Fruit fly (Drosophila melanogaster) whole organism, embryonic: ENCODE data around the gene CG10300.

ENCODE experiments used
- C15 ChIP-seq: fragments of 200-800 bp; sonication (Bioruptor generic); IDR thresholded peaks from 3 replicates; pipeline ENCODE4 v1.3.6; 2022; ENCODE audit warnings: missing biosample characterization, missing genetic modification characterization
- CG12104 ChIP-seq: fragments of 200-800 bp; sonication (Bioruptor generic); optimal IDR thresholded peaks from 3 replicates; lab custom pipeline; 2016; ENCODE audit warnings: missing biosample characterization, missing genetic modification characterization
- CG13296 ChIP-seq: fragments of 200-800 bp; sonication (Bioruptor generic); optimal IDR thresholded peaks from 3 replicates; lab custom pipeline; 2018; ENCODE audit warnings: missing biosample characterization, mild to moderate bottlenecking, missing genetic modification characterization
- CG13424 ChIP-seq: fragments of 200-800 bp; sonication (Bioruptor generic); optimal IDR thresholded peaks from 2 replicates; lab custom pipeline; 2019; ENCODE audit warnings: missing biosample characterization, mild to moderate bottlenecking, missing genetic modification characterization, moderate library complexity
- CG15073 ChIP-seq: fragments of 200-800 bp; sonication (Bioruptor generic); optimal IDR thresholded peaks from 2 replicates; lab custom pipeline; 2016; ENCODE audit warnings: missing biosample characterization, missing genetic modification characterization
- CG16863 ChIP-seq: fragments of 200-800 bp; sonication (Bioruptor generic); optimal IDR thresholded peaks from 3 replicates; lab custom pipeline; 2016; ENCODE audit warnings: missing biosample characterization, missing genetic modification characterization
- CG2202 ChIP-seq: fragments of 200-800 bp; sonication (Bioruptor generic); optimal IDR thresholded peaks from 2 replicates; lab custom pipeline; 2018; ENCODE audit warnings: missing biosample characterization, mild to moderate bottlenecking, missing genetic modification characterization
- CG31441 ChIP-seq: fragments of 200-800 bp; sonication (Bioruptor generic); IDR thresholded peaks from 2 replicates; pipeline ENCODE4 v1.3.6; 2022; ENCODE audit warnings: missing biosample characterization, missing genetic modification characterization
- CG7839 ChIP-seq: fragments of 200-800 bp; sonication (Bioruptor generic); optimal IDR thresholded peaks from 3 replicates; lab custom pipeline; 2018; ENCODE audit warnings: missing biosample characterization, mild to moderate bottlenecking, missing genetic modification characterization, moderate library complexity
- CG7928 ChIP-seq: fragments of 200-800 bp; sonication (Bioruptor generic); optimal IDR thresholded peaks from 2 replicates; lab custom pipeline; 2017; ENCODE audit warnings: missing biosample characterization, mild to moderate bottlenecking, missing genetic modification characterization
- CG7963 ChIP-seq: fragments of 200-800 bp; sonication (Bioruptor generic); IDR thresholded peaks from 3 replicates; pipeline ENCODE4 v1.3.6; 2022; ENCODE audit warnings: missing biosample characterization, missing genetic modification characterization; ENCODE audit not compliant: partially characterized antibody
- CG9609 ChIP-seq: fragments of 200-800 bp; sonication (Bioruptor generic); optimal IDR thresholded peaks from 3 replicates; lab custom pipeline; 2016; ENCODE audit warnings: missing biosample characterization, missing genetic modification characterization
- CkIIα-i1 ChIP-seq: fragments of 200-800 bp; sonication (Bioruptor generic); IDR thresholded peaks from 2 replicates; pipeline ENCODE4 v1.3.6; 2022; ENCODE audit warnings: missing biosample characterization, missing genetic modification characterization
- Dip3 ChIP-seq: fragments of 200-800 bp; sonication (Bioruptor generic); optimal IDR thresholded peaks from 3 replicates; lab custom pipeline; 2016; ENCODE audit warnings: missing biosample characterization, missing genetic modification characterization
- Dll ChIP-seq: fragments of 200-800 bp; sonication (Bioruptor generic); IDR thresholded peaks from 4 replicates; pipeline ENCODE4 v1.3.6; 2022; ENCODE audit warnings: missing biosample characterization, missing genetic modification characterization; ENCODE audit not compliant: partially characterized antibody
- Drgx ChIP-seq: fragments of 200-800 bp; sonication (Bioruptor generic); IDR thresholded peaks from 2 replicates; pipeline ENCODE4 v1.3.6; 2022; ENCODE audit warnings: missing biosample characterization, missing genetic modification characterization
- E2f2 ChIP-seq: fragments of 200-800 bp; sonication (Bioruptor generic); IDR thresholded peaks from 2 replicates; pipeline ENCODE4 v1.3.6; 2022; ENCODE audit warnings: missing biosample characterization, missing genetic modification characterization
- ERR ChIP-seq: fragments of 200-800 bp; sonication (Bioruptor generic); optimal IDR thresholded peaks from 2 replicates; lab custom pipeline; 2016; ENCODE audit warnings: missing biosample characterization, missing genetic modification characterization
- Eip74EF ChIP-seq, 2 experiments: fragments of 200-800 bp in 1 of 2; fragments of >200 bp in 1 of 2; sonication (Bioruptor generic) in 1 of 2; optimal IDR thresholded peaks; 2 replicates each; lab custom pipeline; 2017 to 2019; ENCODE audit warnings: missing biosample characterization in 2 of 2, missing genetic modification characterization in 2 of 2, mild to moderate bottlenecking in 1 of 2, moderate library complexity in 1 of 2
- Ets65A ChIP-seq: fragments of 200-800 bp; sonication (Bioruptor generic); peaks from one replicate; lab custom pipeline; 2016; ENCODE audit warnings: missing biosample characterization, missing genetic modification characterization
- HmgZ ChIP-seq: fragments of 200-800 bp; sonication (Bioruptor generic); optimal IDR thresholded peaks from 2 replicates; lab custom pipeline; 2018; ENCODE audit warnings: missing biosample characterization, mild to moderate bottlenecking, missing genetic modification characterization
- Kr ChIP-seq: fragments of 200-800 bp; sonication (Bioruptor generic); optimal IDR thresholded peaks from 2 replicates; lab custom pipeline; 2017; ENCODE audit warnings: missing biosample characterization, mild to moderate bottlenecking, missing genetic modification characterization
- Mad ChIP-seq: fragments of 200-800 bp; sonication (Bioruptor generic); optimal IDR thresholded peaks from 2 replicates; lab custom pipeline; 2016; ENCODE audit warnings: missing biosample characterization, missing genetic modification characterization
- Med ChIP-seq: fragments of 200-800 bp; sonication (Bioruptor generic); peaks from one replicate; lab custom pipeline; 2016; ENCODE audit warnings: missing biosample characterization, missing genetic modification characterization, mild to moderate bottlenecking, inconsistent platforms, moderate library complexity
- Oaz ChIP-seq: fragments of 200-800 bp; sonication (Bioruptor generic); IDR thresholded peaks from 2 replicates; pipeline ENCODE4 v1.3.6; 2022; ENCODE audit warnings: missing biosample characterization, missing genetic modification characterization
- Rx ChIP-seq: fragments of 200-800 bp; sonication (Bioruptor generic); IDR thresholded peaks from 2 replicates; pipeline ENCODE4 v1.3.6; 2022; ENCODE audit warnings: missing biosample characterization, missing genetic modification characterization
- Stat92E ChIP-seq, 3 experiments: fragments of >200 bp in 2 of 3; fragments of 200-800 bp in 1 of 3; sonication (Bioruptor generic) in 1 of 3; optimal IDR thresholded peaks; 2 replicates each; lab custom pipeline; 2017 to 2019; ENCODE audit warnings: missing biosample characterization in 3 of 3, missing genetic modification characterization in 3 of 3, mild to moderate bottlenecking in 1 of 3, moderate library complexity in 1 of 3
- YL-1 ChIP-seq: fragments of 200-800 bp; sonication (Bioruptor generic); optimal IDR thresholded peaks from 3 replicates; lab custom pipeline; 2017; ENCODE audit warnings: missing biosample characterization, mild to moderate bottlenecking, missing genetic modification characterization
- aop ChIP-seq: fragments of 200-800 bp; sonication (Bioruptor generic); IDR thresholded peaks from 2 replicates; pipeline ENCODE4 v1.3.6; 2022; ENCODE audit warnings: missing biosample characterization, missing genetic modification characterization
- disco-r ChIP-seq: fragments of 200-800 bp; sonication (Bioruptor generic); optimal IDR thresholded peaks from 2 replicates; lab custom pipeline; 2016; ENCODE audit warnings: missing biosample characterization, missing genetic modification characterization
- dmrt11E ChIP-seq: fragments of 200-800 bp; sonication (Bioruptor generic); optimal IDR thresholded peaks from 3 replicates; lab custom pipeline; 2018; ENCODE audit warnings: missing biosample characterization, mild to moderate bottlenecking, missing genetic modification characterization, moderate library complexity
- en ChIP-seq: fragments of 200-800 bp; sonication (Bioruptor generic); optimal IDR thresholded peaks from 2 replicates; lab custom pipeline; 2016; ENCODE audit warnings: missing biosample characterization, missing genetic modification characterization
- exex ChIP-seq: fragments of 200-800 bp; sonication (Bioruptor generic); optimal IDR thresholded peaks from 4 replicates; lab custom pipeline; 2018; ENCODE audit warnings: missing biosample characterization, mild to moderate bottlenecking, missing genetic modification characterization, moderate library complexity
- hbn ChIP-seq: fragments of 200-800 bp; sonication (Bioruptor generic); IDR thresholded peaks from 2 replicates; pipeline ENCODE4 v1.3.6; 2022; ENCODE audit warnings: missing biosample characterization, missing genetic modification characterization; ENCODE audit not compliant: partially characterized antibody
- kah ChIP-seq: fragments of 200-800 bp; sonication (Bioruptor generic); optimal IDR thresholded peaks from 2 replicates; lab custom pipeline; 2018; ENCODE audit warnings: missing biosample characterization, mild to moderate bottlenecking, missing genetic modification characterization
- klu ChIP-seq: fragments of 200-800 bp; sonication (Bioruptor generic); IDR thresholded peaks from 2 replicates; pipeline ENCODE4 v1.3.6; 2022; ENCODE audit warnings: missing biosample characterization, missing genetic modification characterization
- kni ChIP-seq: fragments of 200-800 bp; sonication (Bioruptor generic); optimal IDR thresholded peaks from 3 replicates; lab custom pipeline; 2017; ENCODE audit warnings: mild to moderate bottlenecking, missing biosample characterization, missing genetic modification reagents, missing genetic modification characterization
- mld ChIP-seq: fragments of 200-800 bp; sonication (Bioruptor generic); IDR thresholded peaks from 3 replicates; pipeline ENCODE4 v1.3.6; 2022; ENCODE audit warnings: missing biosample characterization, missing genetic modification characterization; ENCODE audit not compliant: partially characterized antibody
- salm ChIP-seq: fragments of 200-800 bp; sonication (Bioruptor generic); optimal IDR thresholded peaks from 2 replicates; lab custom pipeline; 2018; ENCODE audit warnings: missing biosample characterization, mild to moderate bottlenecking, missing genetic modification characterization
- seq ChIP-seq: fragments of 200-800 bp; sonication (Bioruptor generic); IDR thresholded peaks from 2 replicates; pipeline ENCODE4 v1.3.6; 2022; ENCODE audit warnings: missing biosample characterization, missing genetic modification characterization
- unc-4 ChIP-seq: fragments of 200-800 bp; sonication (Bioruptor generic); IDR thresholded peaks from 2 replicates; pipeline ENCODE4 v1.3.6; 2022; ENCODE audit warnings: missing biosample characterization, missing genetic modification characterization; ENCODE audit not compliant: partially characterized antibody
- unpg ChIP-seq: fragments of 200-800 bp; sonication (Bioruptor generic); optimal IDR thresholded peaks from 3 replicates; lab custom pipeline; 2018; ENCODE audit warnings: missing biosample characterization, mild to moderate bottlenecking, missing genetic modification characterization, moderate library complexity
- vvl ChIP-seq: fragments of 200-800 bp; sonication (Bioruptor generic); IDR thresholded peaks from 2 replicates; pipeline ENCODE4 v1.3.6; 2022; ENCODE audit warnings: missing biosample characterization, missing genetic modification characterization
- zen2 ChIP-seq: fragments of 200-800 bp; sonication (Bioruptor generic); IDR thresholded peaks from 3 replicates; pipeline ENCODE4 v1.3.6; 2022; ENCODE audit warnings: missing biosample characterization, missing genetic modification characterization; ENCODE audit not compliant: partially characterized antibody

Gene CG10300

DNA sequence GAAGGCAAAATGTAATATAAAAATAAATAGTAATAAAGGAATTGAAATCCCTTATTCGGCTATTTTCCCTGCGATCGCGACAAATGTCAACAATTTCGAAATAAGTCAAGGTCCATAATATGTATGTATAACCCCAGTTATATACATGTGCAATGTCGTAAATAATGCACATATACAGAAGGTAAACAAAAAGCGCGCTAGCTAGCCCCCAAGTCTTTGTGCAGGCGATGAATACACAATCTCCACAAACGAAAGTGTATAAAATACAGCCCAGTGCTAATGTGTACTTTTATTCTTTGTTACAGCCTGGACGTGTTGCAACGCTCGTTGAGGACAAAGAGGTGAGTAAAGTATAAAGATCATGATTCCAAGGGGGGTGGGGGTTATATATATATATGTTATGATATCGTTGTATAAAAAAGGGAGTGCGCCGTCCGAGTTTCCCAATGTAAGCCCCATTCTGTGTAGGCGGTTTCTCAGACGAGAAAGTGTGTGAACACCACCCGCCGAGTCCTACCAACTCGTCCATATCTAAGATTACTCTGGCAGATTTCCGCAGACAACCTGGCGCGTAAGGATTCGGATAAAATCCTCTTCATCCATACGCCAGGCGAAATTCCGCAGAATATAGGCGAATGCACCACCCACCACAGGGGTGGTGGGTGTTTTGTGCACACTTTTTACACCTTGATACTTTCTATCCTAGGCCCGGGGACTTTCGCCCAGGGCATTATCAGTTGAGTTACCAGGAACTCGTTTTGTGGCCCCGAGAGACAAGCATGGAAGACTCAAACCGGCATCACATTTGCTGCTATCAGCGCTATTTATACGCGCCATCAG is 18.5 kb downstream of the CG10300 start (continued):
- TF ChIP-seq unc-4 (GFP tag; lab: Robert Waterston, UW) (0 out of 2 replicates have a peak, but pooled peaks have one; percentile 41), mld (GFP tag; lab: Robert Waterston, UW) (peak; percentile 44), Stat92E (GFP tag; optimal IDR thresholded peaks at IDR 0.05; lab: Kevin White, UChicago) (peak in 2 of 3 experiments; percentile 65 to 92), CG7963 (GFP tag; lab: Robert Waterston, UW) (peak; percentile 58; the same call in 2 of the 3 replicates), Mad (GFP tag; lab: Kevin White, UChicago) (no peak), Oaz (GFP tag; lab: Robert Waterston, UW) (no peak), kni (GFP tag; lab: Kevin White, UChicago) (peak; percentile 65)
- TF ChIP-seq, all 482 proteins: peak for 125

DNA sequence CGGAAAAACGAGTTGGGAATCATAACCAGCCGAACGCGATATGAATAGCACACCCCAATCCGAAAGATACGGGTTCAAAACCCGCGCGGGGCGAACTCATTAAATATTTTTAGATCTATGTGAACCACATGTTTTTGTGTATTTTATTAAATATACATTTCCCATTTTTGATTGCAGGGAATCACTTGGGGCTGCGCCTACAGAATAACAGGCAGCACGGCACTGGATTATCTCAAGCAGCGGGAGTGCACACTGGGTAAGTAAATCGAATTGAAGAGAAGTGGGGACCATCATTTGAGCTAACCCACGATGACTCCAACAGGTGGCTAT is 19.1 kb downstream of the CG10300 start:
- TF ChIP-seq seq (no peak), kah (peak; percentile 63), C15 (GFP tag; lab: Robert Waterston, UW) (no peak), hbn (0 out of 2 replicates have a peak, but pooled peaks have one; percentile 3), en (GFP tag; lab: Kevin White, UChicago) (no peak), klu (no peak), Med (GFP tag; lab: Kevin White, UChicago) (peak; percentile 53), disco-r (no peak), Drgx (GFP tag; lab: Robert Waterston, UW) (0 out of 2 replicates have a peak, but pooled peaks have one; percentile 3), Dll (GFP tag; lab: Robert Waterston, UW) (0 out of 4 replicates have a peak, but pooled peaks have one; percentile 1), CG2202 (no peak)
- TF ChIP-seq, all 482 proteins: peak for 5

dm6 chr3R:23732533-23732932 is 21.2 kb downstream of the CG10300 start:
- TF ChIP-seq aop (no peak), dmrt11E (tag; lab: Kevin White, UChicago) (no peak), unpg (no peak), vvl (GFP tag; lab: Robert Waterston, UW) (no peak), CG13424 (tag; lab: Kevin White, UChicago) (no peak), Rx (no peak)
- TF ChIP-seq, all 482 proteins: peak for 0

DNA sequence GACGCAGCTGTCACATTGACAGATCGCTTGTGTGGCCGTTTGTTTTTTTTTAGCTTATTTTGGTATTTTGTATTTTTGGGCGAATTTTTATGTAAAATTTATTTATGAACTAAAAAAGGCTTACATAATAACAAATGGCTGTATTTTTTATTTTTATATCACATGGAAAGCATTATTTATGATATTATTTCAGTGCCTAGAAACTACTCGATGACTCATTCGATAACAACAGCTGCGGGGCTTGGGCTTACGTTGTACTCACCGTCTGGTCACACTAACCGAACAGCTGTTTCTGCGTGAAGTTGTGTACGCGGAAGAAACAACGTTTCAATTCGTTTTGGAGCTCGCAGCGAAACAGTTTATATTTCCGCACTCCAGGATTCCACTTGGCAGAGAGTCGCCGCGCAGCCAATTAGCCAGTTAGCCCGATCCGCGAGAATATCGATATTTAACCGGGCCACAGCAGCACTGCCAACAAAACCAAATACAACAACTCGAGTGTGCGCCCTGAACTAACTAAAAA is 21.7 kb downstream of the CG10300 start, which contains the start of the genes Hmgcr and Rpn9:
Gene Hmgcr (plus strand): TSS at position 335 of the 523 bp plus-strand sequence.
Gene Rpn9 (minus strand): TSS at position 473 of the 523 bp plus-strand sequence.
- TF ChIP-seq zen2 (GFP tag; lab: Robert Waterston, UW) (0 out of 3 replicates have a peak, but pooled peaks have one; percentile 5), salm (tag; lab: Kevin White, UChicago) (peak; percentile 31), Dip3 (GFP tag; lab: Kevin White, UChicago) (no peak), CG16863 (GFP tag; lab: Kevin White, UChicago) (no peak), CG12104 (GFP tag; lab: Kevin White, UChicago) (no peak), E2f2 (GFP tag; lab: Robert Waterston, UW) (peak; percentile 25; the same call in 1 of the 2 replicates), Kr (GFP tag; lab: Kevin White, UChicago) (no peak), Ets65A (GFP tag; lab: Kevin White, UChicago) (peak; percentile 6), HmgZ (peak; percentile 32), CG9609 (GFP tag; lab: Kevin White, UChicago) (no peak), CG13296 (GFP tag; lab: Kevin White, UChicago) (peak; percentile 18), YL-1 (peak; percentile 87), CG7839 (tag; lab: Kevin White, UChicago) (peak; percentile 13), Eip74EF (GFP tag; optimal IDR thresholded peaks at IDR 0.05; lab: Kevin White, UChicago) (peak in 1 of 2 experiments; percentile 71), ERR (GFP tag; lab: Kevin White, UChicago) (peak; percentile 11), CG31441 (GFP tag; lab: Robert Waterston, UW) (peak; percentile 42), CG15073 (no peak), exex (peak; percentile 17), CkIIα-i1 (GFP tag; lab: Robert Waterston, UW) (no peak), CG7928 (no peak), CG13424 (tag; lab: Kevin White, UChicago) (peak; percentile 28), Drgx (GFP tag; lab: Robert Waterston, UW) (no peak)
